Worm (Caenorhabditis elegans): ENCODE results near the gene plpr-1.

The plpr-1 gene

ce11 chrII:11259766-11260165, 37.7 kb downstream of the plpr-1 start:
- no peak for TF ChIP-seq ceh-20 (GFP tag; IDR thresholded peaks at IDR 0.05)
- peak; percentile 9 for TF ChIP-seq unc-130 (GFP tag; optimal IDR thresholded peaks at IDR 0.05)
- peak; percentile 33; the same call in 1 of the 2 replicates for TF ChIP-seq egl-43 (GFP tag; IDR thresholded peaks at IDR 0.05)
- TF ChIP-seq dmd-6 (GFP tag; IDR thresholded peaks at IDR 0.05) = no peak
- no peak for TF ChIP-seq ztf-11 (tag; optimal IDR thresholded peaks at IDR 0.05)
- TF ChIP-seq nhr-48 (tag; optimal IDR thresholded peaks at IDR 0.05) = no peak
- no peak for TF ChIP-seq T26A8.4 (GFP tag; IDR thresholded peaks at IDR 0.05)
- TF ChIP-seq unc-39 (tag; optimal IDR thresholded peaks at IDR 0.05) = no peak
- TF ChIP-seq php-3 (GFP tag; IDR thresholded peaks at IDR 0.05) = no peak
- TF ChIP-seq Y5F2A.4 (GFP tag; optimal IDR thresholded peaks at IDR 0.05) = no peak
- TF ChIP-seq F26F4.8 (GFP tag; conservative IDR thresholded peaks at IDR 0.05) = no peak
- TF ChIP-seq jun-1 (tag; optimal IDR thresholded peaks at IDR 0.05) = no peak
- TF ChIP-seq dmd-8 (GFP tag; IDR thresholded peaks at IDR 0.05) = 0 out of 2 replicates have a peak, but pooled peaks have one; percentile 2
- TF ChIP-seq zip-2 (tag; optimal IDR thresholded peaks at IDR 0.05) = no peak
- TF ChIP-seq ctbp-1 (GFP tag; IDR thresholded peaks at IDR 0.05) = no peak

- TF ChIP-seq F44E2.7 (GFP tag; IDR thresholded peaks at IDR 0.05) = no peak
- TF ChIP-seq ctbp-1 (GFP tag; IDR thresholded peaks at IDR 0.05) = no peak
- no peak for TF ChIP-seq lir-3 (tag; optimal IDR thresholded peaks at IDR 0.05)
- no peak for TF ChIP-seq ZK546.5 (tag; optimal IDR thresholded peaks at IDR 0.05)
Observed at ce11 chrII:11261173-11261572, 39.1 kb downstream of the plpr-1 start, which contains the start of gene T05B9.1. Gene T05B9.1 (minus strand): TSS chrII:11261192.

- TF ChIP-seq ceh-82 (tag; optimal IDR thresholded peaks at IDR 0.05) (no peak), php-3 (GFP tag; IDR thresholded peaks at IDR 0.05) (no peak), hmg-1.1 (GFP tag; IDR thresholded peaks at IDR 0.05) (no peak), jun-1 (tag; optimal IDR thresholded peaks at IDR 0.05) (no peak), ceh-28 (tag; optimal IDR thresholded peaks at IDR 0.05) (no peak), mep-1 (tag; optimal IDR thresholded peaks at IDR 0.05) (no peak), unc-130 (GFP tag; optimal IDR thresholded peaks at IDR 0.05) (no peak), duxl-1 (tag; optimal IDR thresholded peaks at IDR 0.05; ENCODE audit: poor library complexity) (no peak), lim-7 (GFP tag; IDR thresholded peaks at IDR 0.05) (no peak), zag-1 (tag; optimal IDR thresholded peaks at IDR 0.05) (no peak), fos-1 (tag; optimal IDR thresholded peaks at IDR 0.05) (no peak), ceh-20 (GFP tag; IDR thresholded peaks at IDR 0.05) (no peak), gei-8 (GFP tag; optimal IDR thresholded peaks at IDR 0.05) (no peak), snpc-4 (tag; optimal IDR thresholded peaks at IDR 0.05) (no peak), zip-11 (GFP tag; IDR thresholded peaks at IDR 0.05) (no peak), ctbp-1 (GFP tag; IDR thresholded peaks at IDR 0.05) (no peak), T26A8.4 (GFP tag; IDR thresholded peaks at IDR 0.05) (no peak)
Observed at ce11 chrII:11268822-11269221, 46.7 kb downstream of the plpr-1 start, which contains the start of gene cut-1. Gene cut-1 (plus strand): TSS chrII:11269122.

- TF ChIP-seq set-16 (GFP tag; IDR thresholded peaks at IDR 0.05) (peak; percentile 91), nhr-111 (GFP tag; optimal IDR thresholded peaks at IDR 0.05) (no peak), Y5F2A.4 (GFP tag; optimal IDR thresholded peaks at IDR 0.05) (no peak), skn-1 (tag; optimal IDR thresholded peaks at IDR 0.05) (no peak), F10B5.3 (tag; optimal IDR thresholded peaks at IDR 0.05) (no peak), daf-16 (GFP tag; optimal IDR thresholded peaks at IDR 0.05) (no peak), daf-16 (tag; optimal IDR thresholded peaks at IDR 0.05) (no peak), ceh-20 (GFP tag; IDR thresholded peaks at IDR 0.05) (no peak), rbr-2 (tag; optimal IDR thresholded peaks at IDR 0.05) (no peak)
Observed at ce11 chrII:11270829-11271228, 48.7 kb downstream of the plpr-1 start.

- TF ChIP-seq T26A8.4 (GFP tag; IDR thresholded peaks at IDR 0.05) (no peak), php-3 (GFP tag; IDR thresholded peaks at IDR 0.05) (no peak), Y105C5A.15 (GFP tag; IDR thresholded peaks at IDR 0.05) (no peak), unc-39 (tag; optimal IDR thresholded peaks at IDR 0.05) (no peak), ces-1 (GFP tag; optimal IDR thresholded peaks at IDR 0.05) (no peak), skn-1 (tag; optimal IDR thresholded peaks at IDR 0.05) (no peak), madf-5 (GFP tag; IDR thresholded peaks at IDR 0.05) (no peak), mdt-29 (GFP tag; IDR thresholded peaks at IDR 0.05) (no peak), snpc-1.2 (GFP tag; IDR thresholded peaks at IDR 0.05) (no peak), nhr-6 (tag; optimal IDR thresholded peaks at IDR 0.05) (no peak), nhr-111 (GFP tag; optimal IDR thresholded peaks at IDR 0.05) (no peak), daf-12 (tag; optimal IDR thresholded peaks at IDR 0.05) (no peak), F26F4.8 (GFP tag; conservative IDR thresholded peaks at IDR 0.05) (no peak), D1046.2 (GFP tag; IDR thresholded peaks at IDR 0.05) (no peak), nhr-10 (tag; optimal IDR thresholded peaks at IDR 0.05) (no peak), ceh-44 (GFP tag; IDR thresholded peaks at IDR 0.05) (no peak), jun-1 (tag; optimal IDR thresholded peaks at IDR 0.05) (no peak)
Observed at ce11 chrII:11274876-11275275, 52.8 kb downstream of the plpr-1 start.

Measured in whole organism, L4 larva.